Worm (Caenorhabditis elegans): ENCODE data around the gene F21C10.4.

F21C10.4 gene

ce11 chrV:9175218-9175837 is 48.9 kb downstream of the F21C10.4 start, which contains the start of gene spas-1 (continued):
- TF ChIP-seq mdt-29 (GFP tag; IDR thresholded peaks at IDR 0.05) = no peak
- TF ChIP-seq F44E2.7 (GFP tag; IDR thresholded peaks at IDR 0.05) = no peak
- no peak for TF ChIP-seq nhr-42 (GFP tag; IDR thresholded peaks at IDR 0.05)
- no peak for TF ChIP-seq ceh-20 (GFP tag; IDR thresholded peaks at IDR 0.05)
- TF ChIP-seq set-16 (GFP tag; IDR thresholded peaks at IDR 0.05) = no peak
- peak; percentile 11 for TF ChIP-seq nhr-76 (tag; optimal IDR thresholded peaks at IDR 0.05)
- TF ChIP-seq lir-3 (tag; optimal IDR thresholded peaks at IDR 0.05) = no peak
- no peak for TF ChIP-seq ceh-32 (tag; optimal IDR thresholded peaks at IDR 0.05; ENCODE audit: poor library complexity)
- peak; percentile 54 for TF ChIP-seq zip-2 (tag; optimal IDR thresholded peaks at IDR 0.05)
- TF ChIP-seq tag-97 (GFP tag; IDR thresholded peaks at IDR 0.05) = no peak
- peak; percentile 50 for TF ChIP-seq F37D6.2 (tag; optimal IDR thresholded peaks at IDR 0.05)
- no peak for TF ChIP-seq daf-12 (tag; optimal IDR thresholded peaks at IDR 0.05)
- TF ChIP-seq R02D3.7 (tag; optimal IDR thresholded peaks at IDR 0.05) = no peak
- 0 out of 2 replicates have a peak, but pooled peaks have one; percentile 19 for TF ChIP-seq zfp-3 (GFP tag; conservative IDR thresholded peaks at IDR 0.05)
- TF ChIP-seq ztf-7 (tag; optimal IDR thresholded peaks at IDR 0.05) = peak; percentile 47
- TF ChIP-seq zfp-2 (tag; optimal IDR thresholded peaks at IDR 0.05) = peak; percentile 37
- TF ChIP-seq nhr-48 (tag; optimal IDR thresholded peaks at IDR 0.05) = peak; percentile 74
- TF ChIP-seq fkh-10 (GFP tag; optimal IDR thresholded peaks at IDR 0.05) = peak; percentile 80
- TF ChIP-seq lin-29 (GFP tag; IDR thresholded peaks at IDR 0.05) = no peak
- no peak for TF ChIP-seq lin-15B (tag; optimal IDR thresholded peaks at IDR 0.05)
- no peak for TF ChIP-seq arid-1 (GFP tag; conservative IDR thresholded peaks at IDR 0.05)
- TF ChIP-seq nhr-10 (tag; optimal IDR thresholded peaks at IDR 0.05) = no peak
- TF ChIP-seq T26A8.4 (GFP tag; IDR thresholded peaks at IDR 0.05) = peak; percentile 88
- TF ChIP-seq jun-1 (tag; optimal IDR thresholded peaks at IDR 0.05) = peak; percentile 44
- TF ChIP-seq mep-1 (tag; optimal IDR thresholded peaks at IDR 0.05) = peak; percentile 94
- TF ChIP-seq lin-1 (GFP tag; IDR thresholded peaks at IDR 0.05) = no peak
- TF ChIP-seq ceh-82 (tag; optimal IDR thresholded peaks at IDR 0.05) = no peak
- peak; percentile 76 for TF ChIP-seq lin-13 (GFP tag; optimal IDR thresholded peaks at IDR 0.05)
- peak; percentile 74 for TF ChIP-seq nhr-28 (tag; optimal IDR thresholded peaks at IDR 0.05)
- TF ChIP-seq ztf-11 (tag; optimal IDR thresholded peaks at IDR 0.05) = no peak
- no peak for TF ChIP-seq Y5F2A.4 (GFP tag; optimal IDR thresholded peaks at IDR 0.05)
- TF ChIP-seq dmd-8 (GFP tag; IDR thresholded peaks at IDR 0.05) = no peak
- TF ChIP-seq nhr-102 (tag; optimal IDR thresholded peaks at IDR 0.05) = peak; percentile 92
- TF ChIP-seq nhr-25 (tag; optimal IDR thresholded peaks at IDR 0.05; ENCODE audit: borderline replicate concordance, insufficient read depth) = peak; percentile 52
- no peak for TF ChIP-seq mxl-2 (GFP tag; conservative IDR thresholded peaks at IDR 0.05)
- peak; percentile 89 for TF ChIP-seq mes-2 (tag; optimal IDR thresholded peaks at IDR 0.05; ENCODE audit: poor library complexity, severe bottlenecking)
- no peak for TF ChIP-seq tra-1 (GFP tag; IDR thresholded peaks at IDR 0.05)
- TF ChIP-seq nhr-6 (tag; optimal IDR thresholded peaks at IDR 0.05) = peak; percentile 83
- peak; percentile 65 for TF ChIP-seq hmg-1.1 (GFP tag; IDR thresholded peaks at IDR 0.05)
- no peak for TF ChIP-seq lin-39 (tag; optimal IDR thresholded peaks at IDR 0.05)
- TF ChIP-seq daf-16 (GFP tag; optimal IDR thresholded peaks at IDR 0.05) = peak in 1 of 2 experiments; percentile 20
- TF ChIP-seq daf-16 (tag; optimal IDR thresholded peaks at IDR 0.05) = peak; percentile 27
- TF ChIP-seq lim-7 (GFP tag; IDR thresholded peaks at IDR 0.05) = no peak
- peak; percentile 42 for TF ChIP-seq F49E8.2 (tag; optimal IDR thresholded peaks at IDR 0.05; ENCODE audit: borderline replicate concordance)
- TF ChIP-seq duxl-1 (tag; optimal IDR thresholded peaks at IDR 0.05; ENCODE audit: poor library complexity) = peak; percentile 68
- TF ChIP-seq fos-1 (tag; optimal IDR thresholded peaks at IDR 0.05) = peak; percentile 26
- TF ChIP-seq ceh-62 (tag; optimal IDR thresholded peaks at IDR 0.05) = no peak
- TF ChIP-seq hlh-30 (tag; optimal IDR thresholded peaks at IDR 0.05; ENCODE audit: insufficient read depth) = peak; percentile 73
- peak; percentile 50 for TF ChIP-seq mxl-3 (GFP tag; optimal IDR thresholded peaks at IDR 0.05)
- TF ChIP-seq aha-1 (tag) = peak; percentile 85
- TF ChIP-seq dmd-6 (GFP tag; IDR thresholded peaks at IDR 0.05) = peak; percentile 57
